ENCODE assay signal across 1 worm cellular context in the genomic region with DNA sequence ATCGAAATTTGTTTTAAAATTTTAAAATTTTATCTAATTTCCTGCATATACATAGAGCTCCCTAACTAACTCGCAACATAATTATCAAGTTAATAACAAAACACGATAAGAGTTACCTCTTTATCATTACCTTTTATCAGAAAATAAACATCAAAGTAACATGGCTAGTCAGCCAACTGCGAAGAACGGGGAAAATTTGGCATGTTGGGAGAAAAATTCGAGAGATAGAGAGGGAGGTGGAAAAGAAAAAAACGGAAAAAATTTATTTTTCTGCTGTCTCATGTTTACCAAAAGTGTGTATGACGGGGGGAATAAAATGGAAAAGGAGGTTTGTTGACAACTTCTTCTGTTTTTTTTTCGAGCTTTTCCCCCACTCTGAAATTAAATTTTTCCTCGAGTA.
TF ChIP-seq lines count a peak whose summit lies in the region.

No protein-coding gene starts in this region.

TF ChIP-seq in whole organism, L1 larva, 84 proteins besides CTCF, POLR2A, EP300 and RAD21 (continued from another document):
- TF ChIP-seq C16A3.4 (tag; optimal IDR thresholded peaks at IDR 0.05; lab: Kevin White, UChicago) (no peak), ceh-8 (GFP tag; optimal IDR thresholded peaks at IDR 0.05; lab: Kevin White, UChicago) (no peak), ztf-4 (tag; optimal IDR thresholded peaks at IDR 0.05; lab: Kevin White, UChicago) (no peak), nhr-76 (tag; optimal IDR thresholded peaks at IDR 0.05; lab: Kevin White, UChicago) (no peak), vab-15 (tag; optimal IDR thresholded peaks at IDR 0.05; lab: Kevin White, UChicago) (no peak), unc-98 (GFP tag; IDR thresholded peaks at IDR 0.05; lab: Robert Waterston, UW) (no peak), F16B12.6 (tag; optimal IDR thresholded peaks at IDR 0.05; lab: Kevin White, UChicago) (no peak), nhr-20 (tag; optimal IDR thresholded peaks at IDR 0.05; lab: Kevin White, UChicago) (peak; percentile 20), blmp-1 (tag; optimal IDR thresholded peaks at IDR 0.05; lab: Kevin White, UChicago) (peak; percentile 0), elt-3 (tag; optimal IDR thresholded peaks at IDR 0.05; lab: Kevin White, UChicago) (peak in 1 of 6 experiments; percentile 53), nhr-47 (tag; optimal IDR thresholded peaks at IDR 0.05; lab: Kevin White, UChicago) (no peak), dpl-1 (GFP tag; optimal IDR thresholded peaks at IDR 0.05; lab: Kevin White, UChicago) (peak in 1 of 3 experiments; percentile 4), sptf-1 (tag; optimal IDR thresholded peaks at IDR 0.05; lab: Kevin White, UChicago) (no peak), ztf-11 (tag; optimal IDR thresholded peaks at IDR 0.05; lab: Kevin White, UChicago) (no peak), nhr-85 (tag; lab: Kevin White, UChicago) (no peak), hlh-4 (tag; optimal IDR thresholded peaks at IDR 0.05; lab: Kevin White, UChicago) (no peak), isw-1 (GFP tag; IDR thresholded peaks at IDR 0.05; lab: Robert Waterston, UW) (no peak), unc-62 (GFP tag; optimal IDR thresholded peaks at IDR 0.05; lab: Kevin White, UChicago) (no peak), mdl-1 (tag; optimal IDR thresholded peaks at IDR 0.05; lab: Kevin White, UChicago) (no peak), snpc-4 (tag; optimal IDR thresholded peaks at IDR 0.05; lab: Kevin White, UChicago) (no peak), egl-27 (tag; optimal IDR thresholded peaks at IDR 0.05; lab: Kevin White, UChicago) (no peak), mef-2 (tag; optimal IDR thresholded peaks at IDR 0.05; lab: Kevin White, UChicago) (no peak), aha-1 (tag; optimal IDR thresholded peaks at IDR 0.05; lab: Kevin White, UChicago) (no peak), efl-1 (optimal IDR thresholded peaks at IDR 0.05; lab: Kevin White, UChicago) (no peak), efl-1 (GFP tag; optimal IDR thresholded peaks at IDR 0.05 in 1 of 2; lab: Kevin White, UChicago) (peak in 1 of 2 experiments; percentile 77), hpl-2 (GFP tag; optimal IDR thresholded peaks at IDR 0.05; lab: Kevin White, UChicago) (no peak), mep-1 (tag; optimal IDR thresholded peaks at IDR 0.05; lab: Kevin White, UChicago) (no peak), lsy-2 (tag; optimal IDR thresholded peaks at IDR 0.05; lab: Kevin White, UChicago) (no peak), sup-37 (GFP tag; optimal IDR thresholded peaks at IDR 0.05; lab: Kevin White, UChicago) (no peak), elt-2 (tag; optimal IDR thresholded peaks at IDR 0.05; lab: Kevin White, UChicago) (peak; percentile 83), skn-1 (tag; optimal IDR thresholded peaks at IDR 0.05; lab: Kevin White, UChicago) (no peak), lin-15B (tag; optimal IDR thresholded peaks at IDR 0.05; lab: Kevin White, UChicago) (no peak)
